Fruit fly (Drosophila melanogaster) whole organism, prepupa: ENCODE measurements around the gene CG15387.

Experiments used
- Blimp-1 ChIP-seq: fragments of 200-800 bp; sonication (Bioruptor generic); optimal IDR thresholded peaks from 3 replicates; lab custom pipeline; 2017; ENCODE audit warnings: missing biosample characterization, missing genetic modification characterization, mild to moderate bottlenecking, moderate library complexity, missing genetic modification reagents
- CG10631 ChIP-seq: fragments of 200-800 bp; sonication (Bioruptor generic); optimal IDR thresholded peaks from 2 replicates; lab custom pipeline; 2016; ENCODE audit warnings: missing biosample characterization, missing genetic modification characterization
- CG10669 ChIP-seq: fragments of 200-800 bp; sonication (Bioruptor generic); optimal IDR thresholded peaks from 3 replicates; lab custom pipeline; 2018; ENCODE audit warnings: missing biosample characterization, mild to moderate bottlenecking, missing genetic modification characterization, moderate library complexity
- CG11294 ChIP-seq: fragments of 200-800 bp; sonication (Bioruptor generic); IDR thresholded peaks from 2 replicates; pipeline ENCODE4 v1.3.6; 2022; ENCODE audit warnings: missing biosample characterization, missing genetic modification characterization
- CG11762 ChIP-seq: fragments of 200-800 bp; sonication (Bioruptor generic); optimal IDR thresholded peaks from 3 replicates; lab custom pipeline; 2016; ENCODE audit warnings: missing biosample characterization, missing genetic modification characterization; ENCODE audit not compliant: insufficient read depth
- CG11902 ChIP-seq: fragments of 200-800 bp; sonication (Bioruptor generic); optimal IDR thresholded peaks from 3 replicates; lab custom pipeline; 2016; ENCODE audit warnings: missing biosample characterization, missing genetic modification characterization
- CG15336 ChIP-seq: fragments of 200-800 bp; sonication (Bioruptor generic); IDR thresholded peaks from 2 replicates; pipeline ENCODE4 v1.3.6; 2022; ENCODE audit warnings: missing biosample characterization, missing genetic modification characterization
- CG1621 ChIP-seq: fragments of 200-800 bp; sonication (Bioruptor generic); optimal IDR thresholded peaks from 3 replicates; lab custom pipeline; 2018; ENCODE audit warnings: missing biosample characterization, mild to moderate bottlenecking, missing genetic modification characterization
- CG16779 ChIP-seq: fragments of 200-800 bp; sonication (Bioruptor generic); optimal IDR thresholded peaks from 3 replicates; lab custom pipeline; 2017; ENCODE audit warnings: missing biosample characterization, mild to moderate bottlenecking, missing genetic modification characterization
- CG31627 ChIP-seq: fragments of 200-800 bp; sonication (Bioruptor generic); optimal IDR thresholded peaks from 3 replicates; lab custom pipeline; 2016; ENCODE audit warnings: missing biosample characterization, missing genetic modification characterization
- CG32006 ChIP-seq: fragments of 200-800 bp; sonication (Bioruptor generic); optimal IDR thresholded peaks from 3 replicates; lab custom pipeline; 2017; ENCODE audit warnings: missing biosample characterization, mild to moderate bottlenecking, missing genetic modification characterization
- CG34406 ChIP-seq: fragments of 200-800 bp; sonication (Bioruptor generic); optimal IDR thresholded peaks from 3 replicates; lab custom pipeline; 2016; ENCODE audit warnings: missing biosample characterization, missing genetic modification characterization
- CG4318 ChIP-seq: fragments of 200-800 bp; sonication (Bioruptor generic); optimal IDR thresholded peaks from 3 replicates; lab custom pipeline; 2017; ENCODE audit warnings: missing biosample characterization, mild to moderate bottlenecking, missing genetic modification characterization
- CG6163 ChIP-seq: fragments of 200-800 bp; sonication (Bioruptor generic); IDR thresholded peaks from 3 replicates; pipeline ENCODE4 v1.3.6; 2022; ENCODE audit warnings: missing biosample characterization, missing genetic modification characterization
- CG6276 ChIP-seq: fragments of 200-800 bp; sonication (Bioruptor generic); optimal IDR thresholded peaks from 2 replicates; lab custom pipeline; 2017; ENCODE audit warnings: missing biosample characterization, mild to moderate bottlenecking, missing genetic modification characterization
- CG6792 ChIP-seq: fragments of 200-800 bp; sonication (Bioruptor generic); optimal IDR thresholded peaks from 3 replicates; lab custom pipeline; 2016; ENCODE audit warnings: missing biosample characterization, missing genetic modification characterization
- CG6808 ChIP-seq: fragments of 200-800 bp; sonication (Bioruptor generic); optimal IDR thresholded peaks from 3 replicates; lab custom pipeline; 2017; ENCODE audit warnings: missing biosample characterization, missing genetic modification characterization, mild to moderate bottlenecking, moderate library complexity, missing genetic modification reagents
- CG6854 ChIP-seq: fragments of 200-800 bp; sonication (Bioruptor generic); optimal IDR thresholded peaks from 2 replicates; lab custom pipeline; 2017; ENCODE audit warnings: missing biosample characterization, mild to moderate bottlenecking, missing genetic modification characterization
- CG7368 ChIP-seq: fragments of 200-800 bp; sonication (Bioruptor generic); optimal IDR thresholded peaks from 3 replicates; lab custom pipeline; 2016; ENCODE audit warnings: missing biosample characterization, missing genetic modification characterization
- CG8319 ChIP-seq: fragments of 200-800 bp; sonication (Bioruptor generic); optimal IDR thresholded peaks from 3 replicates; lab custom pipeline; 2016; ENCODE audit warnings: missing biosample characterization, missing genetic modification characterization
- CG8632 ChIP-seq: fragments of 200-800 bp; sonication (Bioruptor generic); optimal IDR thresholded peaks from 3 replicates; lab custom pipeline; 2016; ENCODE audit warnings: missing biosample characterization, missing genetic modification characterization
- Eip75B ChIP-seq: fragments of 200-800 bp; sonication (Bioruptor generic); optimal IDR thresholded peaks from 3 replicates; lab custom pipeline; 2016; ENCODE audit warnings: missing biosample characterization, missing genetic modification characterization
- Eip78C ChIP-seq: fragments of 200-800 bp; sonication (Bioruptor generic); peaks from one replicate; lab custom pipeline; 2016; ENCODE audit warnings: missing biosample characterization, missing genetic modification characterization
- Ets21C ChIP-seq: fragments of 200-800 bp; sonication (Bioruptor generic); optimal IDR thresholded peaks from 3 replicates; lab custom pipeline; 2016; ENCODE audit warnings: missing biosample characterization, missing genetic modification characterization
- Ets96B ChIP-seq: fragments of 200-800 bp; optimal IDR thresholded peaks from 2 replicates; lab custom pipeline; 2019; ENCODE audit warnings: missing biosample characterization, mild to moderate bottlenecking, missing genetic modification characterization, moderate library complexity
- Gug ChIP-seq: fragments of 200-800 bp; sonication (Bioruptor generic); IDR thresholded peaks from 2 replicates; pipeline ENCODE4 v1.3.6; 2022; ENCODE audit warnings: missing biosample characterization, missing genetic modification characterization
- Hr38 ChIP-seq: sonication (Bioruptor generic); optimal IDR thresholded peaks from 2 replicates; lab custom pipeline; 2016; ENCODE audit warnings: missing biosample characterization, missing genetic modification characterization
- Hr39 ChIP-seq: fragments of 200-800 bp; sonication (Bioruptor generic); optimal IDR thresholded peaks from 2 replicates; lab custom pipeline; 2016; ENCODE audit warnings: missing biosample characterization, missing genetic modification characterization
- Hr4 ChIP-seq: fragments of 200-800 bp; sonication (Bioruptor generic); optimal IDR thresholded peaks from 3 replicates; lab custom pipeline; 2016; ENCODE audit warnings: missing biosample characterization, missing genetic modification characterization
- Lpt ChIP-seq: fragments of 200-800 bp; sonication (Bioruptor generic); optimal IDR thresholded peaks from 3 replicates; lab custom pipeline; 2016; ENCODE audit warnings: missing biosample characterization, missing genetic modification characterization
- Met ChIP-seq: fragments of 200-800 bp; sonication (Bioruptor generic); optimal IDR thresholded peaks from 3 replicates; lab custom pipeline; 2016; ENCODE audit warnings: missing biosample characterization, missing genetic modification characterization
- Smox ChIP-seq: fragments of 200-800 bp; sonication (Bioruptor generic); optimal IDR thresholded peaks from 3 replicates; lab custom pipeline; 2016; ENCODE audit warnings: missing biosample characterization, missing genetic modification characterization
- Sox14 ChIP-seq: fragments of 200-800 bp; sonication (Bioruptor generic); optimal IDR thresholded peaks from 3 replicates; lab custom pipeline; 2016; ENCODE audit warnings: missing biosample characterization, missing genetic modification characterization
- Sox15 ChIP-seq: fragments of 200-800 bp; sonication (Bioruptor generic); optimal IDR thresholded peaks from 3 replicates; lab custom pipeline; 2016; ENCODE audit warnings: missing biosample characterization, missing genetic modification characterization
- acj6 ChIP-seq: fragments of 200-800 bp; sonication (Bioruptor generic); optimal IDR thresholded peaks from 3 replicates; lab custom pipeline; 2016; ENCODE audit warnings: missing biosample characterization, missing genetic modification characterization
- dac ChIP-seq: fragments of 200-800 bp; sonication (Bioruptor generic); optimal IDR thresholded peaks from 2 replicates; lab custom pipeline; 2017; ENCODE audit warnings: missing biosample characterization, mild to moderate bottlenecking, missing genetic modification characterization
- dsx ChIP-seq: fragments of 200-800 bp; optimal IDR thresholded peaks from 3 replicates; lab custom pipeline; 2019; ENCODE audit warnings: missing biosample characterization, mild to moderate bottlenecking, missing genetic modification characterization, moderate library complexity; ENCODE audit not compliant: poor library complexity, severe bottlenecking
- eg ChIP-seq: fragments of 200-800 bp; sonication (Bioruptor generic); IDR thresholded peaks from 3 replicates; pipeline ENCODE4 v1.3.6; 2022; ENCODE audit warnings: missing biosample characterization, missing genetic modification characterization
- esn ChIP-seq: fragments of 200-800 bp; sonication (Bioruptor generic); optimal IDR thresholded peaks from 2 replicates; lab custom pipeline; 2016; ENCODE audit warnings: missing biosample characterization, mild to moderate bottlenecking, missing genetic modification characterization, moderate library complexity
- fd59A ChIP-seq: fragments of 200-800 bp; sonication (Bioruptor generic); optimal IDR thresholded peaks from 2 replicates; lab custom pipeline; 2017; ENCODE audit warnings: missing biosample characterization, mild to moderate bottlenecking, missing genetic modification characterization, missing genetic modification reagents
- fd85E ChIP-seq: fragments of 200-800 bp; sonication (Bioruptor generic); optimal IDR thresholded peaks from 3 replicates; lab custom pipeline; 2016; ENCODE audit warnings: missing biosample characterization, missing genetic modification characterization
- fkh ChIP-seq: fragments of 200-800 bp; sonication (Bioruptor generic); optimal IDR thresholded peaks from 3 replicates; lab custom pipeline; 2017; ENCODE audit warnings: missing biosample characterization, mild to moderate bottlenecking, missing genetic modification characterization, moderate library complexity
- lz ChIP-seq: fragments of 200-800 bp; sonication (Bioruptor generic); optimal IDR thresholded peaks from 3 replicates; lab custom pipeline; 2016; ENCODE audit warnings: missing biosample characterization, missing genetic modification characterization
- pdm3 ChIP-seq: fragments of 200-800 bp; sonication (Bioruptor generic); optimal IDR thresholded peaks from 3 replicates; lab custom pipeline; 2016; ENCODE audit warnings: missing biosample characterization, missing genetic modification characterization
- salr ChIP-seq, 2 experiments: fragments of 200-800 bp; sonication (Bioruptor generic); optimal IDR thresholded peaks; 3 replicates each; lab custom pipeline; 2016 to 2018; ENCODE audit warnings: missing biosample characterization in 2 of 2, missing genetic modification characterization in 2 of 2, mild to moderate bottlenecking in 1 of 2
- spab ChIP-seq: fragments of 200-800 bp; sonication (Bioruptor generic); optimal IDR thresholded peaks from 2 replicates; lab custom pipeline; 2017; ENCODE audit warnings: missing biosample characterization, mild to moderate bottlenecking, missing genetic modification characterization, missing genetic modification reagents
- ss ChIP-seq, 2 experiments: fragments of 200-800 bp; sonication (Bioruptor generic); optimal IDR thresholded peaks; 2 replicates in 1 of 2; 3 replicates in 1 of 2; lab custom pipeline; 2017 to 2018; ENCODE audit warnings: mild to moderate bottlenecking in 2 of 2, missing biosample characterization in 2 of 2, missing genetic modification characterization in 2 of 2, moderate library complexity in 1 of 2
- svp ChIP-seq: fragments of 200-800 bp; sonication (Bioruptor generic); peaks from one replicate; lab custom pipeline; 2016; ENCODE audit warnings: missing biosample characterization, missing genetic modification characterization
- topi ChIP-seq: fragments of 200-800 bp; sonication (Bioruptor generic); optimal IDR thresholded peaks from 3 replicates; lab custom pipeline; 2016; ENCODE audit warnings: missing biosample characterization, missing genetic modification characterization
- vri ChIP-seq: fragments of 200-800 bp; sonication (Bioruptor generic); optimal IDR thresholded peaks from 3 replicates; lab custom pipeline; 2016; ENCODE audit warnings: missing biosample characterization, mild to moderate bottlenecking, missing genetic modification characterization

The CG15387 gene

DNA sequence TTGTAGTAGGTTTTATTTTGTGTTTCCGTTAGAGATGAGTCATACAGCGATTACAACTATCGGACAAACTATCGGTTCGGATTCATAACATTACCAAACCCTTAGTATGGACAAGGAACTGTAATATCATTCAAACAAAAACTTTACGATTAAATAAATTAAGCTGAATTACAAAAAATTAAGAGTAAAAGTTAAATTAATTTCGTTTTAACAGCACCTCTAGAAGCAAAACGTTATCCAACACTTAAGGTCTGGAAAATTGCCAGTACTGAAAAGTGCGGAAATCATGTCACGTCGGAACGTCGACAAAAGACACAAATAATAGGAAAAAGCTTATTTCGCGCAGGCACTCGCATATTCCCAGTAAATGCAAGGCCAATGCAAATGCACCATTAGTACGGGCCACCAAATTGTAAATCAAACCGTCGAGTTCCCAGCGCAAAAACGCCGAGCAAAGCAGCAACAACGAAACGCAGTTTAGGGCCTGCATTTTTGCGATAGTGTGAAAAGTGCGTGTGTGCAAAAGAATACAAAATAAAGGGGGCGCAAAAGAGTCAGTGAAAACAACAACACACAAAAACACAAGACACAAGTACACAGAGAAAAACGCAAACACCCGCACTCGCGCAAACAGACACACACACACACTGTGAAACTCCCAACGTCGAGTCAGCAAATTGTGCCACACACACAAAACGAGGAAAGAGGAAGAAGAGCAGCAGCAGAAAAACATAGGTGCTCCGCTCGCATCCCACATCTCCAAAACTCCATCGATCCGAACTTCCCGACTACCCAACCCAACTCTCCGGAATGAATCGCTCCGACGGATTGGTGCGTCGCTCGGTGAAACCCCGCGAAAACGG is at the start of gene CG15387, which contains the start of gene sau:
TSS of gene CG15387 (minus strand) at position 36 of the 863 bp plus-strand sequence.
TSS of gene sau (plus strand) at position 84 of the 863 bp plus-strand sequence.
- TF ChIP-seq Ets96B (tag; lab: Kevin White, UChicago) = peak; percentile 79
- peak; percentile 88 for TF ChIP-seq Smox (GFP tag; lab: Kevin White, UChicago)
- peak; percentile 93 for TF ChIP-seq lz
- TF ChIP-seq CG8319 (GFP tag; lab: Kevin White, UChicago) = peak; percentile 57
- TF ChIP-seq Hr39 (GFP tag; lab: Kevin White, UChicago) = peak; percentile 93
- TF ChIP-seq topi (GFP tag; lab: Kevin White, UChicago) = peak; percentile 90
- peak; percentile 90 for TF ChIP-seq Hr4 (GFP tag; lab: Kevin White, UChicago)
- peak; percentile 90 for TF ChIP-seq Met (GFP tag; lab: Kevin White, UChicago)
- peak; percentile 2 for TF ChIP-seq CG16779 (tag; lab: Kevin White, UChicago)
- TF ChIP-seq Eip75B = peak; percentile 84
- TF ChIP-seq eg (GFP tag; lab: Robert Waterston, UW) = peak; percentile 77
- TF ChIP-seq CG31627 (GFP tag; lab: Kevin White, UChicago) = peak; percentile 92
- TF ChIP-seq CG6808 (GFP tag; lab: Kevin White, UChicago) = peak; percentile 53
- TF ChIP-seq Blimp-1 (GFP tag; lab: Kevin White, UChicago) = peak; percentile 64
- TF ChIP-seq CG6792 = peak; percentile 74
- TF ChIP-seq acj6 = peak; percentile 90
- peak; percentile 55 to 84 for TF ChIP-seq salr (GFP tag; optimal IDR thresholded peaks at IDR 0.05; lab: Kevin White, UChicago)
- TF ChIP-seq Eip78C = peak; percentile 95
- peak; percentile 75 for TF ChIP-seq CG11902 (GFP tag; lab: Kevin White, UChicago)
- TF ChIP-seq Ets21C = peak; percentile 85
- peak; percentile 75 for TF ChIP-seq CG7368 (GFP tag; lab: Kevin White, UChicago)
- TF ChIP-seq CG10631 (GFP tag; lab: Kevin White, UChicago) = peak; percentile 88
- peak; percentile 84 for TF ChIP-seq vri (GFP tag; lab: Kevin White, UChicago)
- peak; percentile 21 for TF ChIP-seq CG4318 (GFP tag; lab: Kevin White, UChicago)
- peak; percentile 93 for TF ChIP-seq esn (GFP tag; lab: Kevin White, UChicago)
- peak; percentile 2 to 79 for TF ChIP-seq ss (GFP tag; optimal IDR thresholded peaks at IDR 0.05; lab: Kevin White, UChicago)
- peak; percentile 39 for TF ChIP-seq CG6854
- TF ChIP-seq CG8632 (GFP tag; lab: Kevin White, UChicago) = peak; percentile 74
- TF ChIP-seq pdm3 (GFP tag; lab: Kevin White, UChicago) = peak; percentile 91
- peak; percentile 52 for TF ChIP-seq CG1621 (tag; lab: Kevin White, UChicago)
- peak; percentile 94 for TF ChIP-seq svp (GFP tag; lab: Kevin White, UChicago)
- TF ChIP-seq CG32006 = peak; percentile 69
- TF ChIP-seq Sox15 = peak; percentile 71
- peak; percentile 48 for TF ChIP-seq CG11762 (GFP tag; lab: Kevin White, UChicago)
- peak; percentile 59 for TF ChIP-seq fd85E (GFP tag; lab: Kevin White, UChicago)
- TF ChIP-seq Lpt = peak; percentile 42
- TF ChIP-seq CG6276 (GFP tag; lab: Kevin White, UChicago) = peak; percentile 34
- TF ChIP-seq Hr38 (GFP tag; lab: Kevin White, UChicago) = peak; percentile 72
- peak; percentile 45 for TF ChIP-seq fkh (GFP tag; lab: Kevin White, UChicago)
- TF ChIP-seq spab (GFP tag; lab: Kevin White, UChicago) = peak; percentile 50
- TF ChIP-seq CG34406 (GFP tag; lab: Kevin White, UChicago) = peak; percentile 81
- peak; percentile 88 for TF ChIP-seq Sox14 (GFP tag; lab: Kevin White, UChicago)
- TF ChIP-seq CG10669 (GFP tag; lab: Kevin White, UChicago) = peak; percentile 79
- TF ChIP-seq CG6163 (GFP tag; lab: Robert Waterston, UW) = peak; percentile 83
- TF ChIP-seq dsx (GFP tag; lab: Kevin White, UChicago) = peak; percentile 81
- peak; percentile 56 for TF ChIP-seq CG15336 (GFP tag; lab: Robert Waterston, UW)
- peak; percentile 54 for TF ChIP-seq dac (GFP tag; lab: Kevin White, UChicago)
- peak; percentile 68 for TF ChIP-seq Gug
- peak; percentile 45; the same call in 1 of the 2 replicates for TF ChIP-seq CG11294 (GFP tag; lab: Robert Waterston, UW)
- peak; percentile 67 for TF ChIP-seq fd59A (GFP tag; lab: Kevin White, UChicago)
